Fruit fly (Drosophila melanogaster) whole organism, embryonic: Measurements from ENCODE around the gene ZnT77C.

Experiments used
- Antp ChIP-seq: fragments of 200-800 bp; sonication (Bioruptor generic); optimal IDR thresholded peaks from 3 replicates; lab custom pipeline; 2016; ENCODE audit warnings: missing biosample characterization, missing genetic modification characterization
- CG11560 ChIP-seq: fragments of 200-800 bp; sonication (Bioruptor generic); IDR thresholded peaks from 3 replicates; pipeline ENCODE4 v1.3.6; 2022; ENCODE audit warnings: missing biosample characterization, missing genetic modification characterization
- CG11696 ChIP-seq: fragments of 200-800 bp; sonication (Bioruptor generic); IDR thresholded peaks from 2 replicates; pipeline ENCODE4 v1.3.6; 2022; ENCODE audit warnings: missing biosample characterization, missing genetic modification characterization
- CG12219 ChIP-seq: fragments of 200-800 bp; sonication (Bioruptor generic); optimal IDR thresholded peaks from 3 replicates; lab custom pipeline; 2018; ENCODE audit warnings: missing biosample characterization, mild to moderate bottlenecking, missing genetic modification characterization
- CG13296 ChIP-seq: fragments of 200-800 bp; sonication (Bioruptor generic); optimal IDR thresholded peaks from 3 replicates; lab custom pipeline; 2018; ENCODE audit warnings: missing biosample characterization, mild to moderate bottlenecking, missing genetic modification characterization
- CG13424 ChIP-seq: fragments of 200-800 bp; sonication (Bioruptor generic); optimal IDR thresholded peaks from 2 replicates; lab custom pipeline; 2019; ENCODE audit warnings: missing biosample characterization, mild to moderate bottlenecking, missing genetic modification characterization, moderate library complexity
- CG13775 ChIP-seq: fragments of 200-800 bp; sonication (Bioruptor generic); optimal IDR thresholded peaks from 3 replicates; lab custom pipeline; 2017; ENCODE audit warnings: missing biosample characterization, mild to moderate bottlenecking, missing genetic modification characterization
- CG17361 ChIP-seq: fragments of 200-800 bp; sonication (Bioruptor generic); IDR thresholded peaks from 3 replicates; pipeline ENCODE4 v1.3.6; 2022; ENCODE audit warnings: missing biosample characterization, missing genetic modification characterization
- CG17612 ChIP-seq: fragments of 200-800 bp; sonication (Bioruptor generic); IDR thresholded peaks from 2 replicates; pipeline ENCODE4 v1.3.6; 2022; ENCODE audit warnings: missing biosample characterization, missing genetic modification characterization
- CG17829 ChIP-seq: fragments of 200-800 bp; optimal IDR thresholded peaks from 2 replicates; lab custom pipeline; 2019; ENCODE audit warnings: missing biosample characterization, mild to moderate bottlenecking, missing genetic modification characterization, moderate library complexity
- CG17912 ChIP-seq: fragments of 200-800 bp; sonication (Bioruptor generic); optimal IDR thresholded peaks from 2 replicates; lab custom pipeline; 2018; ENCODE audit warnings: missing biosample characterization, mild to moderate bottlenecking, missing genetic modification characterization
- CG2712 ChIP-seq: fragments of 200-800 bp; optimal IDR thresholded peaks from 3 replicates; lab custom pipeline; 2019; ENCODE audit warnings: missing biosample characterization, mild to moderate bottlenecking, missing genetic modification characterization, moderate library complexity
- CG2889 ChIP-seq: fragments of 200-800 bp; sonication (Bioruptor generic); IDR thresholded peaks from 3 replicates; pipeline ENCODE4 v1.3.6; 2022; ENCODE audit warnings: missing biosample characterization, missing genetic modification characterization
- CG3281 ChIP-seq: fragments of 200-800 bp; sonication (Bioruptor generic); optimal IDR thresholded peaks from 3 replicates; lab custom pipeline; 2017; ENCODE audit warnings: missing biosample characterization, mild to moderate bottlenecking, missing genetic modification characterization
- CG4282 ChIP-seq: fragments of 200-800 bp; sonication (Bioruptor generic); optimal IDR thresholded peaks from 2 replicates; lab custom pipeline; 2016; ENCODE audit warnings: missing biosample characterization, missing genetic modification characterization
- CG4404 ChIP-seq: fragments of 200-800 bp; sonication (Bioruptor generic); IDR thresholded peaks from 2 replicates; pipeline ENCODE4 v1.3.6; 2022; ENCODE audit warnings: missing biosample characterization, missing genetic modification characterization
- CG7556 ChIP-seq: fragments of 200-800 bp; sonication (Bioruptor generic); optimal IDR thresholded peaks from 2 replicates; lab custom pipeline; 2017; ENCODE audit warnings: missing biosample characterization, mild to moderate bottlenecking, missing genetic modification characterization
- CG8089 ChIP-seq: fragments of 200-800 bp; sonication (Bioruptor generic); optimal IDR thresholded peaks from 3 replicates; lab custom pipeline; 2016; ENCODE audit warnings: missing biosample characterization, missing genetic modification characterization
- D ChIP-seq, 2 experiments: fragments of 200-800 bp in 1 of 2; fragments of >200 bp in 1 of 2; sonication (Bioruptor generic) in 1 of 2; optimal IDR thresholded peaks; 2 replicates in 1 of 2; 3 replicates in 1 of 2; lab custom pipeline; 2017; ENCODE audit warnings: mild to moderate bottlenecking in 1 of 2, missing biosample characterization in 1 of 2, missing genetic modification characterization in 1 of 2, missing genetic modification reagents in 1 of 2
- D19A ChIP-seq: fragments of 200-800 bp; optimal IDR thresholded peaks from 3 replicates; lab custom pipeline; 2019; ENCODE audit warnings: missing biosample characterization, mild to moderate bottlenecking, missing genetic modification characterization, moderate library complexity
- Fer2 ChIP-seq: fragments of 200-800 bp; sonication (Bioruptor generic); optimal IDR thresholded peaks from 2 replicates; lab custom pipeline; 2018; ENCODE audit warnings: missing biosample characterization, mild to moderate bottlenecking, missing genetic modification characterization, moderate library complexity
- Fer3 ChIP-seq: fragments of 200-800 bp; sonication (Bioruptor generic); optimal IDR thresholded peaks from 2 replicates; lab custom pipeline; 2018; ENCODE audit warnings: missing biosample characterization, mild to moderate bottlenecking, missing genetic modification characterization, moderate library complexity
- HLH3B ChIP-seq: fragments of 200-800 bp; sonication (Bioruptor generic); IDR thresholded peaks from 2 replicates; pipeline ENCODE4 v1.3.6; 2022; ENCODE audit warnings: missing biosample characterization, missing genetic modification characterization
- Hmr ChIP-seq: fragments of 200-800 bp; sonication (Bioruptor generic); optimal IDR thresholded peaks from 3 replicates; lab custom pipeline; 2017; ENCODE audit warnings: mild to moderate bottlenecking, missing biosample characterization, missing genetic modification reagents, missing genetic modification characterization
- MESR4 ChIP-seq: fragments of 200-800 bp; sonication (Bioruptor generic); optimal IDR thresholded peaks from 2 replicates; lab custom pipeline; 2018; ENCODE audit warnings: missing biosample characterization, mild to moderate bottlenecking, missing genetic modification characterization, moderate library complexity
- NC2β ChIP-seq: fragments of 200-800 bp; sonication (Bioruptor generic); optimal IDR thresholded peaks from 2 replicates; lab custom pipeline; 2016; ENCODE audit warnings: missing biosample characterization, missing genetic modification characterization
- NFAT ChIP-seq: fragments of 200-800 bp; sonication (Bioruptor generic); IDR thresholded peaks from 2 replicates; pipeline ENCODE4 v1.3.6; 2022; ENCODE audit warnings: missing biosample characterization, missing genetic modification characterization
- Neu2 ChIP-seq: fragments of 200-800 bp; sonication (Bioruptor generic); optimal IDR thresholded peaks from 3 replicates; lab custom pipeline; 2016; ENCODE audit warnings: missing biosample characterization, missing genetic modification characterization, borderline replicate concordance
- Nf-YB ChIP-seq: fragments of 200-800 bp; sonication (Bioruptor generic); optimal IDR thresholded peaks from 3 replicates; lab custom pipeline; 2019; ENCODE audit warnings: missing biosample characterization, mild to moderate bottlenecking, missing genetic modification characterization, moderate library complexity
- PHDP ChIP-seq: fragments of 200-800 bp; sonication (Bioruptor generic); optimal IDR thresholded peaks from 3 replicates; lab custom pipeline; 2018; ENCODE audit warnings: missing biosample characterization, mild to moderate bottlenecking, missing genetic modification characterization, moderate library complexity
- Sox102F ChIP-seq: fragments of 200-800 bp; sonication (Bioruptor generic); optimal IDR thresholded peaks from 2 replicates; lab custom pipeline; 2018; ENCODE audit warnings: missing biosample characterization, mild to moderate bottlenecking, missing genetic modification characterization, moderate library complexity
- Spps ChIP-seq: fragments of 200-800 bp; sonication (Bioruptor generic); optimal IDR thresholded peaks from 2 replicates; lab custom pipeline; 2018; ENCODE audit warnings: missing biosample characterization, mild to moderate bottlenecking, missing genetic modification characterization
- Sry-δ ChIP-seq: fragments of 200-800 bp; sonication (Bioruptor generic); optimal IDR thresholded peaks from 2 replicates; lab custom pipeline; 2016; ENCODE audit warnings: missing biosample characterization, missing genetic modification characterization
- Vsx1 ChIP-seq: fragments of 200-800 bp; sonication (Bioruptor generic); optimal IDR thresholded peaks from 2 replicates; lab custom pipeline; 2017; ENCODE audit warnings: missing biosample characterization, mild to moderate bottlenecking, missing genetic modification characterization, missing genetic modification reagents
- Xrp1 ChIP-seq: fragments of 200-800 bp; sonication (Bioruptor generic); IDR thresholded peaks from 2 replicates; pipeline ENCODE4 v1.3.6; 2022; ENCODE audit warnings: missing biosample characterization, missing genetic modification characterization
- ash1 ChIP-seq: fragments of 200-800 bp; sonication (Bioruptor generic); optimal IDR thresholded peaks from 2 replicates; lab custom pipeline; 2018; ENCODE audit warnings: missing biosample characterization, mild to moderate bottlenecking, missing genetic modification characterization
- cwo ChIP-seq: fragments of 200-800 bp; sonication (Bioruptor generic); optimal IDR thresholded peaks from 3 replicates; lab custom pipeline; 2017; ENCODE audit warnings: missing biosample characterization, missing genetic modification characterization, mild to moderate bottlenecking, moderate library complexity, missing genetic modification reagents
- dmrt99B ChIP-seq: fragments of 200-800 bp; sonication (Bioruptor generic); optimal IDR thresholded peaks from 2 replicates; lab custom pipeline; 2018; ENCODE audit warnings: missing biosample characterization, mild to moderate bottlenecking, missing genetic modification characterization, moderate library complexity
- gem ChIP-seq: fragments of 200-800 bp; sonication (Bioruptor generic); optimal IDR thresholded peaks from 2 replicates; lab custom pipeline; 2019; ENCODE audit warnings: missing biosample characterization, mild to moderate bottlenecking, missing genetic modification characterization, moderate library complexity
- h ChIP-seq: fragments of >200 bp; optimal IDR thresholded peaks from 2 replicates; lab custom pipeline; 2017
- hb ChIP-seq: fragments of 200-800 bp; sonication (Bioruptor generic); IDR thresholded peaks from 3 replicates; pipeline ENCODE4 v1.3.6; 2022; ENCODE audit warnings: missing biosample characterization, missing genetic modification characterization; ENCODE audit not compliant: partially characterized antibody
- hth ChIP-seq: fragments of >200 bp; optimal IDR thresholded peaks from 2 replicates; lab custom pipeline; 2017; ENCODE audit warnings: inconsistent platforms
- insv ChIP-seq, 2 experiments: fragments of 200-800 bp; sonication (Bioruptor generic); optimal IDR thresholded peaks; 3 replicates each; lab custom pipeline; 2016 to 2018; ENCODE audit warnings: missing biosample characterization in 2 of 2, missing genetic modification characterization in 2 of 2
- lmd ChIP-seq: fragments of 200-800 bp; sonication (Bioruptor generic); IDR thresholded peaks from 2 replicates; pipeline ENCODE4 v1.3.6; 2022; ENCODE audit warnings: missing biosample characterization, missing genetic modification characterization
- pan ChIP-seq, 4 experiments: fragments of >200 bp in 3 of 4; fragments of 200-800 bp in 1 of 4; sonication (Bioruptor generic) in 1 of 4; optimal IDR thresholded peaks in 3 of 4; IDR thresholded peaks in 1 of 4; 2 replicates each; pipeline versions ENCODE4 v1.3.6 to Lab custom; 2017 to 2022; ENCODE audit warnings: missing biosample characterization in 2 of 4, missing genetic modification characterization in 2 of 4, mixed read lengths in 1 of 4
- sima ChIP-seq: fragments of 200-800 bp; sonication (Bioruptor generic); optimal IDR thresholded peaks from 2 replicates; lab custom pipeline; 2016; ENCODE audit warnings: missing biosample characterization, missing genetic modification characterization
- sna ChIP-seq: fragments of 200-800 bp; sonication (Bioruptor generic); IDR thresholded peaks from 2 replicates; pipeline ENCODE4 v1.3.6; 2022; ENCODE audit warnings: missing biosample characterization, missing genetic modification characterization; ENCODE audit not compliant: partially characterized antibody
- tio ChIP-seq: fragments of 200-800 bp; sonication (Bioruptor generic); optimal IDR thresholded peaks from 2 replicates; lab custom pipeline; 2017; ENCODE audit warnings: missing biosample characterization, missing genetic modification characterization, inconsistent platforms
- trem ChIP-seq: fragments of 200-800 bp; optimal IDR thresholded peaks from 3 replicates; lab custom pipeline; 2019; ENCODE audit warnings: missing biosample characterization, mild to moderate bottlenecking, missing genetic modification characterization, moderate library complexity
- wdn ChIP-seq: fragments of 200-800 bp; sonication (Bioruptor generic); IDR thresholded peaks from 2 replicates; pipeline ENCODE4 v1.3.6; 2022; ENCODE audit warnings: missing biosample characterization, missing genetic modification characterization
- wek ChIP-seq: fragments of 200-800 bp; sonication (Bioruptor generic); optimal IDR thresholded peaks from 3 replicates; lab custom pipeline; 2018; ENCODE audit warnings: missing biosample characterization, mild to moderate bottlenecking, missing genetic modification characterization, moderate library complexity

Gene ZnT77C

DNA sequence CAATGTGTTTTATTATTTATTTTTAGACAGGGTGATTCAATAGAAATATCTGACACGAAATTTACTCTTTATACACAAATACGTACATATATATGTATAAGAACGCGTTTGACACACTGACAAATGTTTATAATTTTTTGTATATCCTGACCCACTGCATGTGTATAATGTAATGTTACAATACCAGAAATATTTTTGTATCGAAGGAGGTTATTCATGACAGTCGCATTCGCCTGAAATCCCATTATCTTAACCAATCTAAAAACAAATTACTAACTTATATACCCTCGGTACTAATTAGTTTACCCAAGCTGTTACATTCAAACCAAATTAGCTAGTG is 489 bp downstream of the ZnT77C start (continued):
- TF ChIP-seq NFAT (GFP tag; lab: Robert Waterston, UW) (no peak), Hmr (no peak), CG11560 (tag; lab: Robert Waterston, UW) (no peak), CG17912 (no peak), Nf-YB (GFP tag; lab: Kevin White, UChicago) (peak; percentile 4), CG13775 (GFP tag; lab: Kevin White, UChicago) (peak; percentile 8), CG2712 (tag; lab: Kevin White, UChicago) (peak; percentile 32), CG12219 (GFP tag; lab: Kevin White, UChicago) (no peak), hb (GFP tag; lab: Robert Waterston, UW) (no peak), Sox102F (GFP tag; lab: Kevin White, UChicago) (peak; percentile 39), NC2β (no peak), D19A (tag; lab: Kevin White, UChicago) (no peak), pan (optimal IDR thresholded peaks at IDR 0.05; lab: Kevin White, UChicago) (no peak), pan (GFP tag; optimal IDR thresholded peaks at IDR 0.05 in 1 of 2, IDR thresholded peaks at IDR 0.05 in 1 of 2) (no peak), trem (peak; percentile 6), gem (peak; percentile 65), tio (peak; percentile 24), CG8089 (GFP tag; lab: Kevin White, UChicago) (no peak), Fer3 (peak; percentile 24), wek (no peak), lmd (GFP tag; lab: Robert Waterston, UW) (peak; percentile 14; the same call in 1 of the 2 replicates), sna (no peak), CG4404 (GFP tag; lab: Robert Waterston, UW) (no peak), hth (lab: Kevin White, UChicago) (no peak), Neu2 (no peak), CG11696 (GFP tag; lab: Robert Waterston, UW) (peak; percentile 63; the same call in 1 of the 2 replicates), Sry-δ (GFP tag; lab: Kevin White, UChicago) (no peak), D (optimal IDR thresholded peaks at IDR 0.05; lab: Kevin White, UChicago) (no peak), D (GFP tag; optimal IDR thresholded peaks at IDR 0.05; lab: Kevin White, UChicago) (no peak), Vsx1 (GFP tag; lab: Kevin White, UChicago) (no peak), CG17612 (no peak), ash1 (GFP tag; lab: Kevin White, UChicago) (no peak), cwo (no peak), CG2889 (GFP tag; lab: Robert Waterston, UW) (no peak), CG13424 (peak; percentile 3), Xrp1 (GFP tag; lab: Robert Waterston, UW) (no peak), wdn (no peak), CG13296 (GFP tag; lab: Kevin White, UChicago) (peak; percentile 6), CG3281 (GFP tag; lab: Kevin White, UChicago) (peak; percentile 62), CG7556 (GFP tag; lab: Kevin White, UChicago) (peak; percentile 7), dmrt99B (tag; lab: Kevin White, UChicago) (peak; percentile 54), PHDP (tag; lab: Kevin White, UChicago) (peak; percentile 48), Spps (tag; lab: Kevin White, UChicago) (no peak), HLH3B (GFP tag; lab: Robert Waterston, UW) (no peak), sima (GFP tag; lab: Kevin White, UChicago) (no peak), CG17829 (tag; lab: Kevin White, UChicago) (peak; percentile 16), MESR4 (no peak), Antp (GFP tag; lab: Kevin White, UChicago) (no peak), insv (GFP tag; optimal IDR thresholded peaks at IDR 0.05; lab: Kevin White, UChicago) (no peak), h (lab: Kevin White, UChicago) (no peak), CG4282 (GFP tag; lab: Kevin White, UChicago) (no peak), Fer2 (tag; lab: Kevin White, UChicago) (no peak), CG17361 (GFP tag; lab: Robert Waterston, UW) (no peak)
